Fruit fly (Drosophila melanogaster): Measurements from ENCODE around the gene mri.

The mri gene

DNA sequence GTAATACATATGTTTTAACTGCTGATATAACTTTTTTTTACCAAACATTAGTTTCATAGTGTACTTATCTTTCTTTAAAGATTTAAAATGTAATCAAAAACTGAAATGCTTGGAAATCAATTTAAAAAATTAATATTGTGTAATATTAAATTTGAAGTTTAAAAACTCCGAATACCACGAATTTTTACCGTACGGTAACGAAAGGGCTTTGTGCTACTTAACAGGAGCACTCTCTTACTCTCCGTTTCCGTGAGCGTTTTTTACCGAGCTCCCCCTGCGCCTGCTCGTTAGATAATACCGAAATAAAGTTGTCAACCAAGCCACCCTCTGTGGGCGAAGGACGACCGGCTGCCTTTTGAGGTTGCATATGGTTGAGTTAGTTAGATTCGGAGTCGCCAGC is 47.5 kb upstream of the mri start, which contains the start of the genes Dic61B and p130CAS:
Gene Dic61B, minus strand, starts transcription at position 101 of the 400 bp plus-strand sequence.
Gene p130CAS, plus strand, starts transcription at position 396 of the 400 bp plus-strand sequence.
- no peak for TF ChIP-seq toy (GFP tag; IDR thresholded peaks at IDR 0.05)
- peak; percentile 14 to 19 for TF ChIP-seq Trl (optimal IDR thresholded peaks at IDR 0.05)
- TF ChIP-seq Trl (GFP tag; optimal IDR thresholded peaks at IDR 0.05): no peak
- TF ChIP-seq CG12659 (GFP tag; optimal IDR thresholded peaks at IDR 0.05): no peak
- TF ChIP-seq HLH3B (GFP tag; IDR thresholded peaks at IDR 0.05): no peak
- no peak for TF ChIP-seq CG6654 (GFP tag; optimal IDR thresholded peaks at IDR 0.05)
- no peak for TF ChIP-seq CG3163 (GFP tag; optimal IDR thresholded peaks at IDR 0.05)
- TF ChIP-seq MTF-1 (GFP tag; optimal IDR thresholded peaks at IDR 0.05; ENCODE audit: borderline replicate concordance): no peak
- no peak for TF ChIP-seq B-H2 (GFP tag; optimal IDR thresholded peaks at IDR 0.05)
- peak; percentile 45 for TF ChIP-seq Deaf1 (tag; optimal IDR thresholded peaks at IDR 0.05)
- peak; percentile 67 for TF ChIP-seq ewg (GFP tag; optimal IDR thresholded peaks at IDR 0.05)
- no peak for TF ChIP-seq HLHmδ (GFP tag; optimal IDR thresholded peaks at IDR 0.05)
- TF ChIP-seq CTCF (GFP tag; optimal IDR thresholded peaks at IDR 0.05): no peak

DNA sequence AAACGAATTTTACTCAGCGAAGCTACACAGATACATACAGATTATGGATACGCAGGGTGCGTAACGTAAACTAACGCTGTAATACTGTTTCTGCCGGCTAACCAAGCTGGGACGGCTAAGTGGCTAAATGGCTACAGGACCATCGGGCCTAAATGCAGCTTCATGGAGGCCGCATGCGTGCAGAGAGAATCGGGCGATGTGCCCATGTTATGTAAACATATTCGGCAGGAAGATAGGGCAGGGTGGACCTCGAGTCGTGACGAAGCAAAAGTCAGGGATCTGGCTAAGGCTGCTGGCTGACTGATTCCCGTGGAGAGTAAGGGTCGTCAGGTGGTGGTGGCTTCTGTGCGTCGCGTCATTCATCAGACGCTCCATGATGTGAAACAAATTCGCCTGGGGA is 46.3 kb upstream of the mri start:
- TF ChIP-seq salm (tag; optimal IDR thresholded peaks at IDR 0.05) (no peak), CG15514 (GFP tag; optimal IDR thresholded peaks at IDR 0.05) (peak; percentile 6), Tbp (GFP tag; optimal IDR thresholded peaks at IDR 0.05) (no peak), Sin3A (optimal IDR thresholded peaks at IDR 0.05) (no peak), wdn (GFP tag; IDR thresholded peaks at IDR 0.05) (no peak), CG17359 (tag; optimal IDR thresholded peaks at IDR 0.05) (no peak), abd-A (tag; optimal IDR thresholded peaks at IDR 0.05) (peak; percentile 37), pum (GFP tag; optimal IDR thresholded peaks at IDR 0.05) (no peak), zen2 (GFP tag; IDR thresholded peaks at IDR 0.05; ENCODE audit: partially characterized antibody) (no peak), CG10267 (tag; optimal IDR thresholded peaks at IDR 0.05) (no peak), Mad (GFP tag; optimal IDR thresholded peaks at IDR 0.05) (no peak), Hr51 (GFP tag; optimal IDR thresholded peaks at IDR 0.05) (peak in 1 of 2 experiments; percentile 68), CG9876 (GFP tag; optimal IDR thresholded peaks at IDR 0.05) (no peak), CG4404 (GFP tag; IDR thresholded peaks at IDR 0.05) (no peak), Ptx1 (GFP tag; IDR thresholded peaks at IDR 0.05) (no peak), jigr1 (GFP tag; IDR thresholded peaks at IDR 0.05) (no peak), dimm (GFP tag; IDR thresholded peaks at IDR 0.05) (no peak), odd (GFP tag; optimal IDR thresholded peaks at IDR 0.05) (peak; percentile 17), nerfin-1 (tag; optimal IDR thresholded peaks at IDR 0.05) (peak; percentile 7), ab (GFP tag; optimal IDR thresholded peaks at IDR 0.05) (no peak), her (GFP tag; optimal IDR thresholded peaks at IDR 0.05) (no peak), zfh2 (GFP tag; optimal IDR thresholded peaks at IDR 0.05) (no peak), CG8290 (GFP tag; optimal IDR thresholded peaks at IDR 0.05) (no peak), CG8290 (tag; optimal IDR thresholded peaks at IDR 0.05) (peak in 1 of 2 experiments; percentile 32), CG2678 (tag; optimal IDR thresholded peaks at IDR 0.05) (no peak), dm (GFP tag; optimal IDR thresholded peaks at IDR 0.05) (no peak), Pdp1 (GFP tag; optimal IDR thresholded peaks at IDR 0.05) (peak in 1 of 2 experiments; percentile 62), CG13775 (GFP tag; optimal IDR thresholded peaks at IDR 0.05) (no peak), Ets97D (GFP tag; optimal IDR thresholded peaks at IDR 0.05) (no peak), maf-S (GFP tag; optimal IDR thresholded peaks at IDR 0.05) (no peak), CG6683 (GFP tag; optimal IDR thresholded peaks at IDR 0.05) (no peak), Deaf1 (tag; optimal IDR thresholded peaks at IDR 0.05) (peak; percentile 46), CG1792 (GFP tag; optimal IDR thresholded peaks at IDR 0.05) (no peak), Stat92E (GFP tag; optimal IDR thresholded peaks at IDR 0.05) (no peak), HmgZ (tag; optimal IDR thresholded peaks at IDR 0.05) (no peak), CG32767 (GFP tag; IDR thresholded peaks at IDR 0.05) (peak; percentile 42), grn (GFP tag; optimal IDR thresholded peaks at IDR 0.05) (no peak), CG8388 (GFP tag; optimal IDR thresholded peaks at IDR 0.05) (no peak), CG32532 (GFP tag; IDR thresholded peaks at IDR 0.05) (no peak), Nf-YB (GFP tag; optimal IDR thresholded peaks at IDR 0.05) (no peak)

Data from whole organism, embryonic.